Worm (Caenorhabditis elegans): ENCODE measurements around the gene T25B6.3.

Gene T25B6.3

DNA sequence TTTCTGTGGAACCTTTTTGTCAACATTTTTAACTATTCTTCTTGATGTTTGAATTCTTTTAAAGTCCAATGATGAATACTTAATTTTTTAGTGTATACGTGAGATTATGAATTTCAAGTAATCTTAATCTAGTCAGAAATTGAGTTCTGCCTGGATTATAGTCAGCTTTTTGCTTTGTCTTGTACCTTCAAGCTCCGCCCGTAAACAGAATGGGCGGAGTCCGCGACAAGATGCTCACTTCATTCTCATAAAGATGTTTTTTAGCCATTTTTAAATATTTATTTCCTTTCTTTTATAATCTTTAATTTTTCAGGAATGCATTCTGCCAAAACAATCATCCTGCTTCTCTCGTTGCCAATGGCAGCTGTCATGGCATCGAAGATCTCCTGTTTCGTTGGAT, 49.5 kb downstream of the T25B6.3 start, which contains the start of gene F47E1.1:
Gene F47E1.1, plus strand, starts transcription at position 301 of the 400 bp plus-strand sequence.
- no peak for TF ChIP-seq dmd-6 (GFP tag; IDR thresholded peaks at IDR 0.05)
- TF ChIP-seq unc-39 (tag; optimal IDR thresholded peaks at IDR 0.05) = no peak
- TF ChIP-seq tra-1 (GFP tag; IDR thresholded peaks at IDR 0.05) = no peak
- TF ChIP-seq F37D6.2 (tag; optimal IDR thresholded peaks at IDR 0.05) = no peak
- no peak for TF ChIP-seq duxl-1 (tag; optimal IDR thresholded peaks at IDR 0.05; ENCODE audit: poor library complexity)
- TF ChIP-seq lin-29 (GFP tag; IDR thresholded peaks at IDR 0.05) = no peak
- no peak for TF ChIP-seq sdz-12 (GFP tag; optimal IDR thresholded peaks at IDR 0.05)
- no peak for TF ChIP-seq mdl-1 (tag; optimal IDR thresholded peaks at IDR 0.05)
- no peak for TF ChIP-seq rbr-2 (tag; optimal IDR thresholded peaks at IDR 0.05)
- no peak for TF ChIP-seq nhr-11 (tag; optimal IDR thresholded peaks at IDR 0.05)
